Worm (Caenorhabditis elegans): ENCODE results near the gene inos-1.
A peak's percentile ranks its signal among the peaks of the same experiment; 100 is the strongest.

DNA sequence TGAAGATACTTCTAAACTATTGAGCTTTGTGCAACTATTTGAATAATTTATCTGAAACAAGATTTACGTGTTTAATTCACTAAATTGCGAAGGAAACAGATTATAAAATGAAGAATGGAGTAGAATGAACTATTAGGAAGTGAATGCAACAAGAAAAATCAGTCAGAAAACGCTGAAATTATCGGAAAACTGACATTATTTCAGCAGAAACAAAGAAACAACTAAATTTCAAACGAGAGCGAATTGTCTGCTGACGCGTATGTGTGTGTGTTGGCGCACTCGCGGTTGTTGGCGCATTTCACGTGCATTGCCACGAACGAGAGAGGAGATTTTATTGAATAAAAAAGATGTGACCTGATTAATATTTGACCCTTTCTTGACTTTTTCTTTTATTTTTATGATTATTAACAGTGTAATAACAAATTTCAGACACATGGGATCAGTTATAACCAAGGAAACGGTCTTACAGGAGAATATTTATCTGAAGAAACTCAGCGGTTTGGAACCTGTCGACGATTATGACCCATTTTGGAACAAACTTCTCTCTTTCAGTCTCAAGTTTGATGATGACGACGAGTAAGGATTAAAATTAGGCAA, 24.1 kb downstream of the inos-1 start, which contains the start of the genes trr-1 and C47D12.2:
- TF ChIP-seq snpc-4 (GFP tag; optimal IDR thresholded peaks at IDR 0.05) (no peak), snpc-4 (tag; optimal IDR thresholded peaks at IDR 0.05) (peak in 2 of 4 experiments; percentile 28 to 78), ama-1 (optimal IDR thresholded peaks at IDR 0.05) (no peak), ama-1 (GFP tag; optimal IDR thresholded peaks at IDR 0.05) (no peak), B0019.2 (GFP tag; conservative IDR thresholded peaks at IDR 0.05) (no peak), rec-8 (tag; optimal IDR thresholded peaks at IDR 0.05) (no peak), unc-62 (GFP tag; optimal IDR thresholded peaks at IDR 0.05) (no peak), pha-4 (tag; optimal IDR thresholded peaks at IDR 0.05) (no peak), Y95B8A.8 (GFP tag; IDR thresholded peaks at IDR 0.05) (no peak), F10E7.11 (tag; optimal IDR thresholded peaks at IDR 0.05) (no peak), lag-1 (GFP tag; IDR thresholded peaks at IDR 0.05) (no peak), nfya-1 (tag; optimal IDR thresholded peaks at IDR 0.05; ENCODE audit: borderline replicate concordance, insufficient read depth) (no peak), nhr-80 (tag; optimal IDR thresholded peaks at IDR 0.05) (peak; percentile 42)

Data from whole organism, young adult.